Worm (Caenorhabditis elegans): ENCODE measurements around the gene smc-6.

smc-6 gene

DNA sequence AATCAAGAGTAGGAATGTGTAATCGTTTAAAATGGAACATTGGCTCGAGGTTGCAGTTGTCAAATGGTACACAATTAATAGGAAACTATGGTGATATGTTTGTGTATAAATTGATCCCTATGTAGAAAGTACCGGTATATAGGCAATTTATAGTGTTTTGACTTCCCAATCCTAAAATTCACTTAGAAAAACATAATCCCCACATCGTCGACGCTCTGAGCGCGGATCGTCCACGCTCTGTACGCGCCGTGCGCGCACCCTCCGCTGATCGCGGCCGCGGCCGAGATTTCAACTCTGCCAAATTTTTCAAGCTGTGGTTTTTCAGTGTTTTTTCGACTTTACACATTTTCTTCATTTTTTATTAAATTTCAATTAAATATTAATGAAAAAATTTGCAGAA, 22.2 kb upstream of the smc-6 start, which contains the start of gene F54D5.17:
Gene F54D5.17, plus strand, starts transcription at position 301 of the 400 bp plus-strand sequence.
- TF ChIP-seq K02D7.2 (tag; optimal IDR thresholded peaks at IDR 0.05) = no peak
- TF ChIP-seq ama-1 (optimal IDR thresholded peaks at IDR 0.05) = no peak
- no peak for TF ChIP-seq T23F11.4 (GFP tag; optimal IDR thresholded peaks at IDR 0.05)
- no peak for TF ChIP-seq npax-4 (tag; optimal IDR thresholded peaks at IDR 0.05)
- no peak for TF ChIP-seq ceh-31 (tag; optimal IDR thresholded peaks at IDR 0.05)
- TF ChIP-seq madf-2 (tag; optimal IDR thresholded peaks at IDR 0.05) = no peak
- TF ChIP-seq sdc-2 (tag; optimal IDR thresholded peaks at IDR 0.05) = no peak
- TF ChIP-seq hlh-8 (tag; optimal IDR thresholded peaks at IDR 0.05) = no peak
- no peak for TF ChIP-seq ceh-48 (tag; optimal IDR thresholded peaks at IDR 0.05)
- no peak for TF ChIP-seq sox-2 (GFP tag; IDR thresholded peaks at IDR 0.05)
- TF ChIP-seq ceh-19 (GFP tag; optimal IDR thresholded peaks at IDR 0.05) = no peak
- TF ChIP-seq dmd-4 (tag; optimal IDR thresholded peaks at IDR 0.05; ENCODE audit: borderline replicate concordance) = no peak
- no peak for TF ChIP-seq eyg-1 (tag; optimal IDR thresholded peaks at IDR 0.05)
- no peak for TF ChIP-seq ceh-24 (tag; optimal IDR thresholded peaks at IDR 0.05)
- TF ChIP-seq C38D4.7 (GFP tag; optimal IDR thresholded peaks at IDR 0.05) = no peak
- TF ChIP-seq fax-1 (tag; optimal IDR thresholded peaks at IDR 0.05) = no peak
- no peak for TF ChIP-seq hlh-6 (tag; optimal IDR thresholded peaks at IDR 0.05)
- TF ChIP-seq nhr-232 (tag; optimal IDR thresholded peaks at IDR 0.05) = no peak
- TF ChIP-seq nfya-1 (tag; optimal IDR thresholded peaks at IDR 0.05) = no peak

DNA sequence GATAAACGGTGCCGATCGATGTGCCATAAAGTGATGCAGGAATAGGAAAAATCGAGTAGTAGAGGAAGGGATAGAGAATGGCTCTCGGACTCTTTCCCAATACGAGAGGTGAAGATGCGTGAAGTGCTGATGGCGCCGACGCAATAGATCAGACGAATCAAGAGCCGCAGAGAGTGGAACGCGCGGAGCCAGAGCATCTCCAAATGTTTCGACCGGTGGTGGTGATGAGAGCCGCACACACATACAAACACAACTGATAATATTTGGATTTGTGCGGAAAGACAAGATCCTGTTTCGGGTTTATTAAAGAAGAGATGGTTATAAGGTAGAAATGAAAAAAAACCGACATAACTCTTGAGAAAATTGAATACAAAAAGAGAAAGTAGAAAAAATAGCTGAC, 14.4 kb upstream of the smc-6 start, which contains the start of gene F54D5.15:
Gene F54D5.15, minus strand, starts transcription at position 101 of the 400 bp plus-strand sequence.
- TF ChIP-seq rnt-1 (tag; optimal IDR thresholded peaks at IDR 0.05) = no peak
- no peak for TF ChIP-seq ceh-14 (tag; optimal IDR thresholded peaks at IDR 0.05)
- TF ChIP-seq C08G9.2 (tag; optimal IDR thresholded peaks at IDR 0.05) = no peak
- TF ChIP-seq sox-4 (tag; optimal IDR thresholded peaks at IDR 0.05) = no peak
- no peak for TF ChIP-seq hlh-15 (tag; optimal IDR thresholded peaks at IDR 0.05)
- no peak for TF ChIP-seq hlh-30 (tag; optimal IDR thresholded peaks at IDR 0.05; ENCODE audit: insufficient read depth)
- no peak for TF ChIP-seq pat-9 (tag; optimal IDR thresholded peaks at IDR 0.05)
- no peak for TF ChIP-seq ref-2 (tag; optimal IDR thresholded peaks at IDR 0.05)
- TF ChIP-seq npax-4 (tag; optimal IDR thresholded peaks at IDR 0.05) = no peak
- no peak for TF ChIP-seq pha-4 (tag; optimal IDR thresholded peaks at IDR 0.05)
- TF ChIP-seq hlh-8 (tag; optimal IDR thresholded peaks at IDR 0.05) = no peak
- no peak for TF ChIP-seq pha-2 (tag; optimal IDR thresholded peaks at IDR 0.05)
- no peak for TF ChIP-seq ceh-19 (GFP tag; optimal IDR thresholded peaks at IDR 0.05)
- no peak for TF ChIP-seq madf-2 (tag; optimal IDR thresholded peaks at IDR 0.05)
- no peak for TF ChIP-seq ceh-31 (tag; optimal IDR thresholded peaks at IDR 0.05)
- no peak for TF ChIP-seq ama-1 (optimal IDR thresholded peaks at IDR 0.05)
- no peak for TF ChIP-seq unc-42 (tag; optimal IDR thresholded peaks at IDR 0.05)

DNA sequence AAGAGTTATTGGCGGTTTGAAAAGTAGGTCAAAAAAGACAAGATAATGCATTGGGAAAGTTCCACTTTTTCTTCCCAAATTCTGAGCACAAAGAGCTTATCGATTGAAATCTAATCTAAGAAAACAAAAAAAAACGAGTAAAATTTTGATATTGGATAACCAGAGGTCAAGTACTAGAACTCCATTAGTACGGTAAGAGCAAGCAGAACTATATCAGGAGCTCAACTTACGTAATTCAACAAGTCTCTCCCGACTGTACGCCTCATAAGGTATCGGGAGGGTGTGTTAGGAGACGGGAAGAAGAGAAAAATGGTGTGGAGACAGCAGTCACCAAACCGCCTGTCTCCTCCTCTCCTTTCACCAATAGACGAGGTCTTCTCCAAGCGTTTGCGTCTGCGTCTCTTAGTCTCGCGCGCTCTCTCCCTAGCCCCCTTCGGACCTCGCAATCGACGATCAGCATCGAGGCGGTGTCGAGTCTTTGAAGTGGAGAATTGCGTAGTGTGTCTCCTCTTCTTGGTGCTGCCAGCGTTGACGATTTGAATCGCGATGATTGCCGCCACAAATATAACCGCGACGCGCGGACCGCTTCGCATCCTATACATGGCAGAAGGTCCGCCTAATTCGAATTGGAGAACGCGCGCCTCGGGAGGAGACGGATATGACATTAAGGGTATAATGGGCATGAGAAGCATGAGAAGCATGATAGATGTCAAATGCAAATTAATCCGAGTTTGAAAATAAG, 11.4 kb upstream of the smc-6 start, which contains the start of gene F54D5.5:
Gene F54D5.5, minus strand, starts transcription at position 51 of the 742 bp plus-strand sequence.
- peak; percentile 76 for TF ChIP-seq ceh-14 (tag; optimal IDR thresholded peaks at IDR 0.05)
- TF ChIP-seq ceh-48 (tag; optimal IDR thresholded peaks at IDR 0.05) = no peak
- peak; percentile 58 for TF ChIP-seq rnt-1 (tag; optimal IDR thresholded peaks at IDR 0.05)
- TF ChIP-seq syd-9 (tag; optimal IDR thresholded peaks at IDR 0.05) = no peak
- TF ChIP-seq sox-4 (tag; optimal IDR thresholded peaks at IDR 0.05) = no peak
- no peak for TF ChIP-seq hlh-15 (tag; optimal IDR thresholded peaks at IDR 0.05)
- TF ChIP-seq K09A11.1 (tag; optimal IDR thresholded peaks at IDR 0.05; ENCODE audit: insufficient read depth) = no peak
- peak; percentile 89 for TF ChIP-seq ceh-31 (tag; optimal IDR thresholded peaks at IDR 0.05)
- no peak; the same call in 1 of the 2 replicates for TF ChIP-seq sox-2 (GFP tag; IDR thresholded peaks at IDR 0.05)
- TF ChIP-seq lin-11 (tag; optimal IDR thresholded peaks at IDR 0.05) = no peak
- no peak for TF ChIP-seq ceh-22 (tag; optimal IDR thresholded peaks at IDR 0.05)
- TF ChIP-seq zip-5 (tag; optimal IDR thresholded peaks at IDR 0.05) = no peak
- no peak for TF ChIP-seq pqm-1 (tag; optimal IDR thresholded peaks at IDR 0.05)
- TF ChIP-seq elt-2 (tag; optimal IDR thresholded peaks at IDR 0.05) = no peak
- TF ChIP-seq nhr-232 (tag; optimal IDR thresholded peaks at IDR 0.05) = no peak
- no peak for TF ChIP-seq unc-55 (GFP tag; optimal IDR thresholded peaks at IDR 0.05)
- no peak for TF ChIP-seq F13H6.1 (tag; optimal IDR thresholded peaks at IDR 0.05)
- no peak for TF ChIP-seq dve-1 (tag; optimal IDR thresholded peaks at IDR 0.05)
- no peak for TF ChIP-seq odd-2 (tag; optimal IDR thresholded peaks at IDR 0.05)
- TF ChIP-seq hlh-13 (GFP tag; optimal IDR thresholded peaks at IDR 0.05) = no peak
- no peak for TF ChIP-seq nhr-11 (tag; optimal IDR thresholded peaks at IDR 0.05)
- TF ChIP-seq unc-86 (tag; optimal IDR thresholded peaks at IDR 0.05) = no peak
- no peak for TF ChIP-seq fkh-6 (tag; optimal IDR thresholded peaks at IDR 0.05)
- TF ChIP-seq pha-4 (tag; optimal IDR thresholded peaks at IDR 0.05) = no peak
- no peak for TF ChIP-seq ahr-1 (tag; optimal IDR thresholded peaks at IDR 0.05)
- no peak for TF ChIP-seq mec-3 (tag; optimal IDR thresholded peaks at IDR 0.05; ENCODE audit: borderline replicate concordance)
- TF ChIP-seq unc-42 (tag; optimal IDR thresholded peaks at IDR 0.05) = peak; percentile 87
